Worm (Caenorhabditis elegans) whole organism, L1 larva: ENCODE measurements around the gene F40C5.1.

Source experiments
- ama-1 ChIP-seq: fragments of 150-350 bp; optimal IDR thresholded peaks from 2 replicates; lab custom pipeline; 2014
- ceh-82 ChIP-seq, 3 experiments: fragments of 150-350 bp in 1 of 3; sonication (generic microtip) in 2 of 3; optimal IDR thresholded peaks; 2 replicates each; lab custom pipeline; 2014 to 2017; ENCODE audit warnings: missing biosample characterization in 3 of 3, missing genetic modification characterization in 3 of 3
- ces-1 ChIP-seq: fragments of 150-350 bp; optimal IDR thresholded peaks from 2 replicates; lab custom pipeline; 2014; ENCODE audit warnings: missing biosample characterization, missing genetic modification reagents, missing genetic modification characterization
- ets-5 ChIP-seq: fragments of 200-800 bp; sonication (Bioruptor generic); IDR thresholded peaks from 2 replicates; pipeline ENCODE4 v1.3.6; 2022; ENCODE audit warnings: missing genetic modification characterization, missing compliant biosample characterization
- fkh-8 ChIP-seq: sonication (generic microtip); optimal IDR thresholded peaks from 2 replicates; lab custom pipeline; 2016; ENCODE audit warnings: mild to moderate bottlenecking, missing genetic modification characterization, missing compliant biosample characterization
- lin-15B ChIP-seq: fragments of 150-350 bp; sonication (generic microtip); optimal IDR thresholded peaks from 3 replicates; lab custom pipeline; 2014; ENCODE audit warnings: missing biosample characterization, missing genetic modification characterization
- lin-39 ChIP-seq: fragments of 150-350 bp; optimal IDR thresholded peaks from 2 replicates; lab custom pipeline; 2014; ENCODE audit warnings: missing biosample characterization, missing genetic modification reagents, missing genetic modification characterization
- nhr-11 ChIP-seq: fragments of 150-350 bp; optimal IDR thresholded peaks from 2 replicates; lab custom pipeline; 2014; ENCODE audit warnings: missing biosample characterization, missing genetic modification characterization
- nhr-12 ChIP-seq: sonication (generic microtip); optimal IDR thresholded peaks from 2 replicates; lab custom pipeline; 2017; ENCODE audit warnings: missing biosample characterization, missing genetic modification characterization
- nhr-28 ChIP-seq: fragments of 150-350 bp; optimal IDR thresholded peaks from 2 replicates; lab custom pipeline; 2014; ENCODE audit warnings: missing biosample characterization, missing genetic modification characterization
- nhr-76 ChIP-seq: sonication (generic microtip); optimal IDR thresholded peaks from 2 replicates; lab custom pipeline; 2017; ENCODE audit warnings: missing biosample characterization, missing genetic modification characterization
- pag-3 ChIP-seq: sonication (generic microtip); optimal IDR thresholded peaks from 2 replicates; lab custom pipeline; 2017; ENCODE audit warnings: missing genetic modification characterization, mild to moderate bottlenecking, missing compliant biosample characterization, antibody characterized with exemption, borderline replicate concordance; ENCODE audit not compliant: insufficient read depth
- xbp-1 ChIP-seq: sonication (generic microtip); optimal IDR thresholded peaks from 2 replicates; lab custom pipeline; 2016; ENCODE audit warnings: missing genetic modification characterization, missing compliant biosample characterization
- ztf-4 ChIP-seq: fragments of 150-350 bp; optimal IDR thresholded peaks from 2 replicates; lab custom pipeline; 2014; ENCODE audit warnings: missing biosample characterization, missing genetic modification characterization

- no peak for TF ChIP-seq lin-39 (tag; lab: Kevin White, UChicago)
- TF ChIP-seq pag-3 (tag; lab: Kevin White, UChicago) = no peak
- no peak for TF ChIP-seq nhr-28 (tag; lab: Kevin White, UChicago)
- no peak for TF ChIP-seq nhr-11 (tag; lab: Kevin White, UChicago)
- no peak for TF ChIP-seq ama-1
- no peak for TF ChIP-seq nhr-12
- TF ChIP-seq fkh-8 (tag; lab: Kevin White, UChicago) = peak; percentile 35
- no peak for TF ChIP-seq lin-15B (tag; lab: Kevin White, UChicago)
- no peak for TF ChIP-seq ceh-82 (tag; optimal IDR thresholded peaks at IDR 0.05; lab: Kevin White, UChicago)
- TF ChIP-seq xbp-1 (tag; lab: Kevin White, UChicago) = no peak
- TF ChIP-seq ztf-4 (tag; lab: Kevin White, UChicago) = no peak
- TF ChIP-seq nhr-76 (tag; lab: Kevin White, UChicago) = no peak
- TF ChIP-seq ets-5 (GFP tag; lab: Robert Waterston, UW) = no peak
- no peak for TF ChIP-seq ces-1
Observed at ce11 chrV:3530403-3530802, 42.1 kb upstream of the F40C5.1 start, which contains the start of gene srbc-66.
